Fruit fly (Drosophila melanogaster) whole organism, embryonic: Measurements from ENCODE around the gene CG13250.
A peak's percentile ranks its signal among the peaks of the same experiment; 100 is the strongest.

Experiments used
- Adf1 ChIP-seq: fragments of 200-800 bp; sonication (Bioruptor generic); IDR thresholded peaks from 2 replicates; pipeline ENCODE4 v1.3.6; 2022; ENCODE audit warnings: missing biosample characterization, missing genetic modification characterization
- B-H2 ChIP-seq: fragments of 200-800 bp; sonication (Bioruptor generic); optimal IDR thresholded peaks from 2 replicates; lab custom pipeline; 2018; ENCODE audit warnings: missing biosample characterization, mild to moderate bottlenecking, missing genetic modification characterization
- BEAF-32 ChIP-seq: fragments of 200-800 bp; sonication (Bioruptor generic); optimal IDR thresholded peaks from 3 replicates; lab custom pipeline; 2017; ENCODE audit warnings: missing biosample characterization, missing genetic modification characterization, mild to moderate bottlenecking, moderate library complexity, missing genetic modification reagents
- CG10366 ChIP-seq: fragments of 200-800 bp; sonication (Bioruptor generic); IDR thresholded peaks from 2 replicates; pipeline ENCODE4 v1.3.6; 2022; ENCODE audit warnings: missing biosample characterization, missing genetic modification characterization
- CG10431 ChIP-seq: fragments of 200-800 bp; sonication (Bioruptor generic); optimal IDR thresholded peaks from 3 replicates; lab custom pipeline; 2018; ENCODE audit warnings: missing biosample characterization, mild to moderate bottlenecking, missing genetic modification characterization
- CG10565 ChIP-seq: fragments of 200-800 bp; sonication (Bioruptor generic); optimal IDR thresholded peaks from 3 replicates; lab custom pipeline; 2016; ENCODE audit warnings: missing biosample characterization, mild to moderate bottlenecking, missing genetic modification characterization
- CG15479 ChIP-seq: fragments of 200-800 bp; sonication (Bioruptor generic); optimal IDR thresholded peaks from 3 replicates; lab custom pipeline; 2019; ENCODE audit warnings: missing biosample characterization, mild to moderate bottlenecking, missing genetic modification characterization, moderate library complexity
- CG1792 ChIP-seq: fragments of 200-800 bp; sonication (Bioruptor generic); optimal IDR thresholded peaks from 2 replicates; lab custom pipeline; 2016; ENCODE audit warnings: missing biosample characterization, missing genetic modification characterization
- CG2875 ChIP-seq: fragments of 200-800 bp; sonication (Bioruptor generic); optimal IDR thresholded peaks from 2 replicates; lab custom pipeline; 2017; ENCODE audit warnings: missing biosample characterization, mild to moderate bottlenecking, missing genetic modification characterization, missing genetic modification reagents
- CG3995 ChIP-seq: fragments of 200-800 bp; sonication (Bioruptor generic); optimal IDR thresholded peaks from 3 replicates; lab custom pipeline; 2016; ENCODE audit warnings: missing biosample characterization, missing genetic modification characterization
- CG6254 ChIP-seq: fragments of 200-800 bp; sonication (Bioruptor generic); optimal IDR thresholded peaks from 3 replicates; lab custom pipeline; 2017; ENCODE audit warnings: mild to moderate bottlenecking, missing biosample characterization, missing genetic modification reagents, missing genetic modification characterization
- CG7786 ChIP-seq: fragments of 200-800 bp; sonication (Bioruptor generic); optimal IDR thresholded peaks from 2 replicates; lab custom pipeline; 2016; ENCODE audit warnings: missing biosample characterization, missing genetic modification characterization
- CG7963 ChIP-seq: fragments of 200-800 bp; sonication (Bioruptor generic); IDR thresholded peaks from 3 replicates; pipeline ENCODE4 v1.3.6; 2022; ENCODE audit warnings: missing biosample characterization, missing genetic modification characterization; ENCODE audit not compliant: partially characterized antibody
- CTCF ChIP-seq: fragments of 200-800 bp; sonication (Bioruptor generic); optimal IDR thresholded peaks from 2 replicates; lab custom pipeline; 2017; ENCODE audit warnings: missing biosample characterization, mild to moderate bottlenecking, missing genetic modification characterization, moderate library complexity
- CkIIα-i1 ChIP-seq: fragments of 200-800 bp; sonication (Bioruptor generic); IDR thresholded peaks from 2 replicates; pipeline ENCODE4 v1.3.6; 2022; ENCODE audit warnings: missing biosample characterization, missing genetic modification characterization
- D19B ChIP-seq: fragments of 200-800 bp; sonication (Bioruptor generic); optimal IDR thresholded peaks from 2 replicates; lab custom pipeline; 2017; ENCODE audit warnings: missing biosample characterization, mild to moderate bottlenecking, missing genetic modification characterization
- E2f2 ChIP-seq: fragments of 200-800 bp; sonication (Bioruptor generic); IDR thresholded peaks from 2 replicates; pipeline ENCODE4 v1.3.6; 2022; ENCODE audit warnings: missing biosample characterization, missing genetic modification characterization
- Elba2 ChIP-seq: fragments of 200-800 bp; sonication (Bioruptor generic); optimal IDR thresholded peaks from 3 replicates; lab custom pipeline; 2016; ENCODE audit warnings: missing biosample characterization, missing genetic modification characterization
- Fer2 ChIP-seq: fragments of 200-800 bp; sonication (Bioruptor generic); optimal IDR thresholded peaks from 2 replicates; lab custom pipeline; 2018; ENCODE audit warnings: missing biosample characterization, mild to moderate bottlenecking, missing genetic modification characterization, moderate library complexity
- HHEX ChIP-seq: fragments of 200-800 bp; sonication (Bioruptor generic); optimal IDR thresholded peaks from 3 replicates; lab custom pipeline; 2017; ENCODE audit warnings: missing biosample characterization, mild to moderate bottlenecking, missing genetic modification characterization, missing genetic modification reagents
- HLH3B ChIP-seq: fragments of 200-800 bp; sonication (Bioruptor generic); IDR thresholded peaks from 2 replicates; pipeline ENCODE4 v1.3.6; 2022; ENCODE audit warnings: missing biosample characterization, missing genetic modification characterization
- Hand ChIP-seq: fragments of 200-800 bp; sonication (Bioruptor generic); optimal IDR thresholded peaks from 2 replicates; lab custom pipeline; 2017; ENCODE audit warnings: mild to moderate bottlenecking, missing biosample characterization, missing genetic modification reagents, missing genetic modification characterization
- Nf-YA ChIP-seq: fragments of 200-800 bp; sonication (Bioruptor generic); IDR thresholded peaks from 2 replicates; pipeline ENCODE4 v1.3.6; 2022; ENCODE audit warnings: missing biosample characterization, missing genetic modification characterization
- Nf-YB ChIP-seq: fragments of 200-800 bp; sonication (Bioruptor generic); optimal IDR thresholded peaks from 3 replicates; lab custom pipeline; 2019; ENCODE audit warnings: missing biosample characterization, mild to moderate bottlenecking, missing genetic modification characterization, moderate library complexity
- Nf-YC ChIP-seq: fragments of 200-800 bp; optimal IDR thresholded peaks from 3 replicates; lab custom pipeline; 2019; ENCODE audit warnings: missing biosample characterization, mild to moderate bottlenecking, missing genetic modification characterization, moderate library complexity
- Opbp ChIP-seq: fragments of 200-800 bp; sonication (Bioruptor generic); IDR thresholded peaks from 3 replicates; pipeline ENCODE4 v1.3.6; 2022; ENCODE audit warnings: missing biosample characterization, missing genetic modification characterization; ENCODE audit not compliant: partially characterized antibody
- Tbp ChIP-seq: fragments of >200 bp; optimal IDR thresholded peaks from 2 replicates; lab custom pipeline; 2018; ENCODE audit warnings: missing biosample characterization, missing genetic modification characterization
- Xbp1 ChIP-seq: fragments of 200-800 bp; sonication (Bioruptor generic); optimal IDR thresholded peaks from 3 replicates; lab custom pipeline; 2016; ENCODE audit warnings: missing biosample characterization, mild to moderate bottlenecking, missing genetic modification characterization
- al ChIP-seq: fragments of 200-800 bp; sonication (Bioruptor generic); IDR thresholded peaks from 2 replicates; pipeline ENCODE4 v1.3.6; 2022; ENCODE audit warnings: missing biosample characterization, missing genetic modification characterization
- bab2 ChIP-seq: fragments of 200-800 bp; sonication (Bioruptor generic); optimal IDR thresholded peaks from 2 replicates; lab custom pipeline; 2016; ENCODE audit warnings: missing biosample characterization, missing genetic modification characterization
- dimm ChIP-seq: fragments of 200-800 bp; sonication (Bioruptor generic); IDR thresholded peaks from 2 replicates; pipeline ENCODE4 v1.3.6; 2022; ENCODE audit warnings: missing biosample characterization, missing genetic modification characterization
- dmrt11E ChIP-seq: fragments of 200-800 bp; sonication (Bioruptor generic); optimal IDR thresholded peaks from 3 replicates; lab custom pipeline; 2018; ENCODE audit warnings: missing biosample characterization, mild to moderate bottlenecking, missing genetic modification characterization, moderate library complexity
- fd3F ChIP-seq: fragments of 200-800 bp; sonication (Bioruptor generic); optimal IDR thresholded peaks from 2 replicates; lab custom pipeline; 2018; ENCODE audit warnings: missing biosample characterization, mild to moderate bottlenecking, missing genetic modification characterization, moderate library complexity
- fu2 ChIP-seq: fragments of 200-800 bp; sonication (Bioruptor generic); optimal IDR thresholded peaks from 2 replicates; lab custom pipeline; 2016; ENCODE audit warnings: missing biosample characterization, missing genetic modification characterization
- gfzf ChIP-seq: fragments of 200-800 bp; sonication (Bioruptor generic); optimal IDR thresholded peaks from 2 replicates; lab custom pipeline; 2016; ENCODE audit warnings: missing biosample characterization, mild to moderate bottlenecking, missing genetic modification characterization, moderate library complexity
- grau ChIP-seq: fragments of 200-800 bp; optimal IDR thresholded peaks from 3 replicates; lab custom pipeline; 2019; ENCODE audit warnings: missing biosample characterization, mild to moderate bottlenecking, missing genetic modification characterization, moderate library complexity
- gt ChIP-seq: fragments of 200-800 bp; sonication (Bioruptor generic); IDR thresholded peaks from 2 replicates; pipeline ENCODE4 v1.3.6; 2022; ENCODE audit warnings: missing biosample characterization, missing genetic modification characterization
- jigr1 ChIP-seq: fragments of 200-800 bp; sonication (Bioruptor generic); IDR thresholded peaks from 3 replicates; pipeline ENCODE4 v1.3.6; 2022; ENCODE audit warnings: missing biosample characterization, missing genetic modification characterization
- lab ChIP-seq: fragments of 200-800 bp; sonication (Bioruptor generic); optimal IDR thresholded peaks from 3 replicates; lab custom pipeline; 2017; ENCODE audit warnings: missing biosample characterization, missing genetic modification characterization, mild to moderate bottlenecking, moderate library complexity, missing genetic modification reagents
- pho ChIP-seq: fragments of 200-800 bp; sonication (Bioruptor generic); optimal IDR thresholded peaks from 2 replicates; lab custom pipeline; 2016; ENCODE audit warnings: missing biosample characterization, missing genetic modification characterization
- pzg ChIP-seq: fragments of 200-800 bp; sonication (Bioruptor generic); optimal IDR thresholded peaks from 3 replicates; lab custom pipeline; 2018; ENCODE audit warnings: missing biosample characterization, mild to moderate bottlenecking, missing genetic modification characterization, moderate library complexity
- rib ChIP-seq: fragments of 200-800 bp; sonication (Bioruptor generic); IDR thresholded peaks from 2 replicates; pipeline ENCODE4 v1.3.6; 2022; ENCODE audit warnings: missing biosample characterization, missing genetic modification characterization
- sens ChIP-seq: fragments of 200-800 bp; sonication (Bioruptor generic); peaks from one replicate; lab custom pipeline; 2016; ENCODE audit warnings: missing biosample characterization, missing genetic modification characterization
- seq ChIP-seq: fragments of 200-800 bp; sonication (Bioruptor generic); IDR thresholded peaks from 2 replicates; pipeline ENCODE4 v1.3.6; 2022; ENCODE audit warnings: missing biosample characterization, missing genetic modification characterization
- sob ChIP-seq: fragments of 200-800 bp; sonication (Bioruptor generic); IDR thresholded peaks from 2 replicates; pipeline ENCODE4 v1.3.6; 2022; ENCODE audit warnings: missing biosample characterization, missing genetic modification characterization
- sqz ChIP-seq: fragments of 200-800 bp; sonication (Bioruptor generic); optimal IDR thresholded peaks from 3 replicates; lab custom pipeline; 2018; ENCODE audit warnings: missing biosample characterization, mild to moderate bottlenecking, missing genetic modification characterization
- tap ChIP-seq: fragments of 200-800 bp; optimal IDR thresholded peaks from 3 replicates; lab custom pipeline; 2019; ENCODE audit warnings: missing biosample characterization, mild to moderate bottlenecking, missing genetic modification characterization, moderate library complexity
- toy ChIP-seq: fragments of 200-800 bp; sonication (Bioruptor generic); IDR thresholded peaks from 2 replicates; pipeline ENCODE4 v1.3.6; 2022; ENCODE audit warnings: missing biosample characterization, missing genetic modification characterization
- unpg ChIP-seq: fragments of 200-800 bp; sonication (Bioruptor generic); optimal IDR thresholded peaks from 3 replicates; lab custom pipeline; 2018; ENCODE audit warnings: missing biosample characterization, mild to moderate bottlenecking, missing genetic modification characterization, moderate library complexity
- wdn ChIP-seq: fragments of 200-800 bp; sonication (Bioruptor generic); IDR thresholded peaks from 2 replicates; pipeline ENCODE4 v1.3.6; 2022; ENCODE audit warnings: missing biosample characterization, missing genetic modification characterization
- yki ChIP-seq: fragments of >200 bp; optimal IDR thresholded peaks from 3 replicates; lab custom pipeline; 2018

Gene CG13250

DNA sequence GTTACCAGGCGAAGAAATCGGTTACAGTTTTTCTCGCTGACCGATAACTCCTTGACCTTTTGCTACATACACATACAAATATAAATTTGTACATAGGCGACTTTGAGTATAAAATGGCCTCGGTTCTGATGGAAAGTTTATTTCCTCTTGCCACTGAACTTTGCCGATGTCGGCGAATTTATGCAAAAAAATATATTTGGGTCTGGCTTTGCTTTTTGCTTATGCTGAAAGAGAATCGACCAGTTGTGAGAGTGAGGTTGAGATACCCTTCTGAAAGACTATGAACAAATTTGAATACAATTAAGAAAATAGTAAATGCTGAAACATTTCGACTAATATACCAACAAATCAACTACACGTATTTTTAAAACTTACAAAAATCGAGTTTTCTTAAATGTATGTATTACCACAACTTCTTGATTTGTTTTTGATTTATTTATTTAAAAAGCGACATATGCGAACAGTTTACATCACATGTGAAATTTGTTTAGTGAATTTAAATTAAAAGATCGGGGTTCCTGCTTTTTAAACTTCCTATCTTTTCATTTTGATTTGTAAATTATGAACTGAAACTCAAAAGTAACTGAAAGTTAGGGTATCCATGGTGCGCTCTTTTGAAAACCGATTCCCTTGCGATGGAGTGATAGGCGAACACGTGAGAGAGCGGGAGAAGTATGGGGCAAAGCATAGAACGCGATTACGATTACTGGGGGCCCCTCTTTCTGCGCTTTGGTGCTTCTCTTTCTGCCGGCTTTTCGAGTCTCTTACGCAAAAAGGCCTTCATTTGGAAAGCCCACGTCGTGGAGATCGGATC is 24.2 kb upstream of the CG13250 start (continued):
- TF ChIP-seq fd3F (peak; percentile 68), CG7963 (GFP tag; lab: Robert Waterston, UW) (no peak), al (peak; percentile 53), CG2875 (GFP tag; lab: Kevin White, UChicago) (peak; percentile 75), grau (peak; percentile 88), CG15479 (GFP tag; lab: Kevin White, UChicago) (no peak), lab (GFP tag; lab: Kevin White, UChicago) (peak; percentile 85), dimm (GFP tag; lab: Robert Waterston, UW) (no peak), Elba2 (GFP tag; lab: Kevin White, UChicago) (no peak), bab2 (peak; percentile 76), CG1792 (peak; percentile 36), CTCF (GFP tag; lab: Kevin White, UChicago) (no peak), Fer2 (tag; lab: Kevin White, UChicago) (peak; percentile 60), Hand (peak; percentile 83), BEAF-32 (no peak), CG10431 (peak; percentile 60), rib (no peak), fu2 (GFP tag; lab: Kevin White, UChicago) (peak; percentile 58), Opbp (no peak), unpg (GFP tag; lab: Kevin White, UChicago) (peak; percentile 64), Tbp (GFP tag; lab: Kevin White, UChicago) (no peak), D19B (peak; percentile 74), sqz (GFP tag; lab: Kevin White, UChicago) (peak; percentile 64), CG10565 (no peak), E2f2 (GFP tag; lab: Robert Waterston, UW) (peak; percentile 32), CG7786 (GFP tag; lab: Kevin White, UChicago) (peak; percentile 69), wdn (GFP tag; lab: Robert Waterston, UW) (no peak), tap (tag; lab: Kevin White, UChicago) (peak; percentile 39), CkIIα-i1 (GFP tag; lab: Robert Waterston, UW) (no peak), B-H2 (GFP tag; lab: Kevin White, UChicago) (peak; percentile 59), gt (GFP tag; lab: Robert Waterston, UW) (no peak), sob (GFP tag; lab: Robert Waterston, UW) (peak; percentile 39; the same call in 1 of the 2 replicates), CG3995 (peak; percentile 41), HLH3B (GFP tag; lab: Robert Waterston, UW) (no peak), CG10366 (GFP tag; lab: Robert Waterston, UW) (peak; percentile 23), dmrt11E (tag; lab: Kevin White, UChicago) (peak; percentile 78), seq (GFP tag; lab: Robert Waterston, UW) (no peak), Nf-YA (GFP tag; lab: Robert Waterston, UW) (no peak), jigr1 (GFP tag; lab: Robert Waterston, UW) (no peak), toy (no peak), Nf-YC (peak; percentile 75), sens (GFP tag; lab: Kevin White, UChicago) (peak; percentile 97), yki (lab: Kevin White, UChicago) (no peak), Adf1 (GFP tag; lab: Robert Waterston, UW) (no peak), gfzf (GFP tag; lab: Kevin White, UChicago) (no peak), pho (peak; percentile 85), CG6254 (GFP tag; lab: Kevin White, UChicago) (peak; percentile 65), Xbp1 (GFP tag; lab: Kevin White, UChicago) (peak; percentile 75), HHEX (peak; percentile 69), pzg (no peak), Nf-YB (peak; percentile 71)
